Fruit fly (Drosophila melanogaster): ENCODE data around the gene Nsf2.
A peak's percentile ranks its signal among the peaks of the same experiment; 100 is the strongest.

Gene Nsf2

dm6 chr3R:13796071-13796470 lies 41.7 kb downstream of the Nsf2 start (continued):
- TF ChIP-seq CG6808 (GFP tag; optimal IDR thresholded peaks at IDR 0.05) (no peak), Eip93F (GFP tag; optimal IDR thresholded peaks at IDR 0.05) (peak; percentile 59), fd85E (GFP tag; optimal IDR thresholded peaks at IDR 0.05) (peak; percentile 30), CG10669 (GFP tag; optimal IDR thresholded peaks at IDR 0.05) (no peak), Blimp-1 (GFP tag; optimal IDR thresholded peaks at IDR 0.05) (peak; percentile 65), net (GFP tag; optimal IDR thresholded peaks at IDR 0.05) (peak; percentile 45), CG32006 (GFP tag; optimal IDR thresholded peaks at IDR 0.05) (peak; percentile 90), fkh (GFP tag; optimal IDR thresholded peaks at IDR 0.05) (no peak), Sox102F (GFP tag; optimal IDR thresholded peaks at IDR 0.05) (peak; percentile 79), Ets96B (tag; optimal IDR thresholded peaks at IDR 0.05) (no peak), CG8119 (GFP tag; IDR thresholded peaks at IDR 0.05) (peak; percentile 75), CG7368 (GFP tag; optimal IDR thresholded peaks at IDR 0.05) (peak; percentile 42), vri (GFP tag; optimal IDR thresholded peaks at IDR 0.05) (peak; percentile 11), Eip75B (GFP tag; optimal IDR thresholded peaks at IDR 0.05) (peak; percentile 67), CG4318 (GFP tag; optimal IDR thresholded peaks at IDR 0.05) (peak; percentile 80), Eip78C (GFP tag) (peak; percentile 92), CG1621 (tag; optimal IDR thresholded peaks at IDR 0.05) (no peak), eg (GFP tag; IDR thresholded peaks at IDR 0.05) (peak; percentile 67), esn (GFP tag; optimal IDR thresholded peaks at IDR 0.05) (peak; percentile 88), Hr4 (GFP tag; optimal IDR thresholded peaks at IDR 0.05) (peak; percentile 72), OdsH (GFP tag; optimal IDR thresholded peaks at IDR 0.05) (peak; percentile 81), spab (GFP tag; optimal IDR thresholded peaks at IDR 0.05) (no peak), Smox (GFP tag; optimal IDR thresholded peaks at IDR 0.05) (peak; percentile 83), CG3919 (GFP tag; optimal IDR thresholded peaks at IDR 0.05) (peak; percentile 80)

dm6 chr3R:13794666-13795055 lies 43.1 kb downstream of the Nsf2 start:
- TF ChIP-seq CG6163 (GFP tag; IDR thresholded peaks at IDR 0.05) (peak; percentile 58; the same call in 2 of the 3 replicates), CG34406 (GFP tag; optimal IDR thresholded peaks at IDR 0.05) (peak; percentile 9), CG31627 (GFP tag; optimal IDR thresholded peaks at IDR 0.05) (no peak), svp (GFP tag) (peak; percentile 71), CG6854 (GFP tag; optimal IDR thresholded peaks at IDR 0.05) (peak; percentile 18), CG4318 (GFP tag; optimal IDR thresholded peaks at IDR 0.05) (no peak), dsx (GFP tag; optimal IDR thresholded peaks at IDR 0.05; ENCODE audit: poor library complexity, severe bottlenecking) (peak; percentile 77), Lpt (GFP tag; optimal IDR thresholded peaks at IDR 0.05) (peak; percentile 23), OdsH (GFP tag; optimal IDR thresholded peaks at IDR 0.05) (no peak), Blimp-1 (GFP tag; optimal IDR thresholded peaks at IDR 0.05) (peak; percentile 6), CG6276 (GFP tag; optimal IDR thresholded peaks at IDR 0.05) (peak; percentile 10), CG3032 (tag; optimal IDR thresholded peaks at IDR 0.05) (no peak), Met (GFP tag; optimal IDR thresholded peaks at IDR 0.05) (peak; percentile 23), Eip75B (GFP tag; optimal IDR thresholded peaks at IDR 0.05) (peak; percentile 48), fkh (GFP tag; optimal IDR thresholded peaks at IDR 0.05) (peak; percentile 26), CG15336 (GFP tag; IDR thresholded peaks at IDR 0.05) (peak; percentile 35; the same call in 1 of the 2 replicates), ss (GFP tag; optimal IDR thresholded peaks at IDR 0.05) (peak; percentile 26 to 35), CG3919 (GFP tag; optimal IDR thresholded peaks at IDR 0.05) (peak; percentile 19), Eip78C (GFP tag) (peak; percentile 83), lz (GFP tag; optimal IDR thresholded peaks at IDR 0.05) (no peak), Sox14 (GFP tag; optimal IDR thresholded peaks at IDR 0.05) (peak; percentile 27), esn (GFP tag; optimal IDR thresholded peaks at IDR 0.05) (no peak), vri (GFP tag; optimal IDR thresholded peaks at IDR 0.05) (no peak)

Measured in whole organism, prepupa.